Worm (Caenorhabditis elegans) whole organism, L2 larva: Measurements from ENCODE around the gene fkb-1.

Experiments used
- Y55F3AM.14 ChIP-seq: fragments of 200-800 bp; sonication (Bioruptor generic); optimal IDR thresholded peaks from 2 replicates; lab custom pipeline; 2018; ENCODE audit warnings: mild to moderate bottlenecking, missing genetic modification characterization, missing compliant biosample characterization
- aly-2 ChIP-seq: fragments of 150-350 bp; optimal IDR thresholded peaks from 2 replicates; lab custom pipeline; 2014; ENCODE audit warnings: missing biosample characterization, missing genetic modification characterization
- ama-1 ChIP-seq: fragments of 150-350 bp; optimal IDR thresholded peaks from 2 replicates; lab custom pipeline; 2018; ENCODE audit warnings: inconsistent platforms
- crh-2 ChIP-seq: sonication (generic microtip); optimal IDR thresholded peaks from 2 replicates; lab custom pipeline; 2017; ENCODE audit warnings: missing biosample characterization, missing genetic modification characterization
- egl-27 ChIP-seq: sonication (generic microtip); optimal IDR thresholded peaks from 3 replicates; lab custom pipeline; 2017; ENCODE audit warnings: missing biosample characterization, missing genetic modification reagents, missing genetic modification characterization
- elt-1 ChIP-seq: fragments of 150-350 bp; optimal IDR thresholded peaks from 2 replicates; lab custom pipeline; 2014; ENCODE audit warnings: missing biosample characterization, missing genetic modification characterization
- elt-3 ChIP-seq: sonication (generic microtip); optimal IDR thresholded peaks from 2 replicates; lab custom pipeline; 2017; ENCODE audit warnings: missing biosample characterization, missing genetic modification characterization
- lin-13 ChIP-seq: fragments of 150-350 bp; optimal IDR thresholded peaks from 2 replicates; lab custom pipeline; 2014; ENCODE audit warnings: missing biosample characterization, missing genetic modification reagents, missing genetic modification characterization
- nhr-12 ChIP-seq: fragments of 150-350 bp; optimal IDR thresholded peaks from 2 replicates; lab custom pipeline; 2014; ENCODE audit warnings: missing biosample characterization, missing genetic modification characterization
- nhr-25 ChIP-seq: fragments of 150-350 bp; sonication (generic microtip); optimal IDR thresholded peaks from 3 replicates; lab custom pipeline; 2014; ENCODE audit warnings: missing biosample characterization, missing genetic modification characterization

DNA sequence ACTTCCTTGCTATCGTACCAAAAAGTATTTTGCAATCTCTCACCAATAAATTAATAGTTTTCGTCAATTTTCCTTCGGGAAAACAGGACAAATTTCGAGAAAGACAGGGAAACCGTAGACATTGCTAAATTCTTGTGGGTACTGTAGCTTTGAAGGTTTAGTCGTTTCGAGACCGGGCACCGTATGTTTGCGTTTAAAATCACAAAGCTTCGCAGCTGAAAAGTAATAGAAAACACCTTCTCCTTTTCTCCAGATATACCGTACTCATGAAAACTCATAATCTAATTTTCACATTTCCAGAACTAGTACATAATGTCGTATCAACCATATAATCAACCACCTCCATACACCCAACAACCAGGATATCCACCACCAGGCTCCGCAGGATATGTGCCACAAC is 27.4 kb upstream of the fkb-1 start, which contains the start of gene F13H10.6:
- TF ChIP-seq ama-1 (lab: Kevin White, UChicago) (no peak), lin-13 (no peak), elt-3 (no peak), nhr-12 (tag; lab: Kevin White, UChicago) (no peak), aly-2 (tag; lab: Kevin White, UChicago) (no peak), nhr-25 (tag; lab: Kevin White, UChicago) (no peak), egl-27 (tag; lab: Kevin White, UChicago) (no peak), Y55F3AM.14 (GFP tag; lab: Kevin White, UChicago) (no peak), crh-2 (tag; lab: Kevin White, UChicago) (no peak), elt-1 (tag; lab: Kevin White, UChicago) (no peak)
